Fruit fly (Drosophila melanogaster): Measurements from ENCODE around the gene rg.

DNA sequence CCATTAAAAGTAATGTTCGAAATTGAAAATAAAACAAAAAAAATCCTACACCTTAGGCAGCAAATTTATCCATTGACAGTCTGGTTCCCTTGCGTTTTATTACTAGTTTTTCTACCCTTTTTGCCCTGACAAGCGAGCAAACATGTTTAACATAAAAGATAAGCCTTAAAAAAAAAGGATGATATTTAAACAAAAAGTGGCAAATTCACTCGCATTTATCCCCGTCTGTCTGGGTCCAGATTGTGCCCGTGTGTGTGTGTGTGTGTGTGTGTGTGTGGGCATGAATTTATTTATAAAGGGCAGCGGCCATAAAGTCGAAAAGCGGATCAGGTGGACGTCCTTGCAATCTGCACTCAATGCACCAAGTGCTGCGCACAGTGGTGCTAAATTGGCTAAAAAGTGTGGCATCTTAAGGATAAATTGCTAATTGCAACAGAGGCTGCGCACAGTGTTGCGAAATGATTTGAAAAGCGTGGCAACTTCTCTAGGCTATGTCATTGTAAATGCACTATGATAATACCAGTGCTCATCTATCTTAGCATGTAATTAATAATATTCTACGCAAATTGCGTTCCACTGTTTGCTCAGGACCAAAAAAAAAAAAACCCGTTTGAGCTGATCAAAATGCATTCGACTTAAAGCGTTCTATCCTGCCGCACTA lies 215.2 kb downstream of the rg start:
- TF ChIP-seq CG14711 (tag; optimal IDR thresholded peaks at IDR 0.05) (no peak), pad (GFP tag; optimal IDR thresholded peaks at IDR 0.05) (no peak), Clk (GFP tag; optimal IDR thresholded peaks at IDR 0.05) (no peak), CG33017 (tag; optimal IDR thresholded peaks at IDR 0.05) (no peak), Hr96 (GFP tag; optimal IDR thresholded peaks at IDR 0.05) (no peak), CG12768 (GFP tag; optimal IDR thresholded peaks at IDR 0.05) (no peak), Crg-1 (GFP tag; optimal IDR thresholded peaks at IDR 0.05) (no peak), CG11617 (GFP tag; optimal IDR thresholded peaks at IDR 0.05) (no peak)
